Fruit fly (Drosophila melanogaster): ENCODE results near the gene CG9109.
A peak's percentile ranks its signal among the peaks of the same experiment; 100 is the strongest.

CG9109 gene

dm6 chr2L:6070656-6071231 lies 36.5 kb upstream of the CG9109 start, which contains the start of the genes CG9154 and Kr-h2 (continued):
- TF ChIP-seq crc (GFP tag; optimal IDR thresholded peaks at IDR 0.05): no peak
- peak; percentile 61 for TF ChIP-seq unc-4 (GFP tag; IDR thresholded peaks at IDR 0.05; ENCODE audit: partially characterized antibody)
- no peak for TF ChIP-seq CG32767 (GFP tag; IDR thresholded peaks at IDR 0.05)
- peak; percentile 69 for TF ChIP-seq CoRest (tag; optimal IDR thresholded peaks at IDR 0.05)
- TF ChIP-seq lov (optimal IDR thresholded peaks at IDR 0.05): no peak
- no peak for TF ChIP-seq lov (GFP tag; IDR thresholded peaks at IDR 0.05)
- TF ChIP-seq maf-S (GFP tag; optimal IDR thresholded peaks at IDR 0.05): no peak
- TF ChIP-seq CG3847 (GFP tag; IDR thresholded peaks at IDR 0.05): peak; percentile 28; the same call in 1 of the 2 replicates
- no peak for TF ChIP-seq CG18476 (GFP tag; optimal IDR thresholded peaks at IDR 0.05)
- TF ChIP-seq B-H1 (GFP tag; IDR thresholded peaks at IDR 0.05): no peak; the same call in 2 of the 3 replicates
- no peak for TF ChIP-seq salm (tag; optimal IDR thresholded peaks at IDR 0.05)
- peak; percentile 28 for TF ChIP-seq Sry-β (GFP tag; optimal IDR thresholded peaks at IDR 0.05)
- TF ChIP-seq Atf3 (GFP tag; optimal IDR thresholded peaks at IDR 0.05): no peak
- TF ChIP-seq Myb (GFP tag; optimal IDR thresholded peaks at IDR 0.05): peak; percentile 87
- peak; percentile 33; the same call in 1 of the 2 replicates for TF ChIP-seq hbn (GFP tag; IDR thresholded peaks at IDR 0.05; ENCODE audit: partially characterized antibody)
- TF ChIP-seq pb (GFP tag; optimal IDR thresholded peaks at IDR 0.05): no peak
- TF ChIP-seq CG1602 (GFP tag; optimal IDR thresholded peaks at IDR 0.05): no peak
- no peak for TF ChIP-seq eyg (GFP tag; optimal IDR thresholded peaks at IDR 0.05)
- peak; percentile 78 for TF ChIP-seq CG14860 (GFP tag; IDR thresholded peaks at IDR 0.05; ENCODE audit: partially characterized antibody)
- TF ChIP-seq CG2678 (tag; optimal IDR thresholded peaks at IDR 0.05): peak; percentile 56
- TF ChIP-seq Blimp-1 (GFP tag; optimal IDR thresholded peaks at IDR 0.05): peak; percentile 0
- TF ChIP-seq tio (GFP tag; optimal IDR thresholded peaks at IDR 0.05): no peak
- no peak for TF ChIP-seq psq (GFP tag; optimal IDR thresholded peaks at IDR 0.05)
- TF ChIP-seq CG13287 (GFP tag; IDR thresholded peaks at IDR 0.05; ENCODE audit: partially characterized antibody): peak; percentile 64
- TF ChIP-seq CG14965 (GFP tag; optimal IDR thresholded peaks at IDR 0.05; ENCODE audit: borderline replicate concordance): no peak
- peak; percentile 34 for TF ChIP-seq zen (tag; optimal IDR thresholded peaks at IDR 0.05)
- TF ChIP-seq CTCF (GFP tag; optimal IDR thresholded peaks at IDR 0.05): no peak
- TF ChIP-seq ham (GFP tag; IDR thresholded peaks at IDR 0.05): no peak
- no peak for TF ChIP-seq disco-r (GFP tag; optimal IDR thresholded peaks at IDR 0.05)
- TF ChIP-seq CG16813 (GFP tag; IDR thresholded peaks at IDR 0.05; ENCODE audit: partially characterized antibody): peak; percentile 73
- TF ChIP-seq CG6689 (GFP tag; IDR thresholded peaks at IDR 0.05): no peak
- TF ChIP-seq Mad (GFP tag; optimal IDR thresholded peaks at IDR 0.05): no peak
- no peak for TF ChIP-seq da (GFP tag; optimal IDR thresholded peaks at IDR 0.05)
- TF ChIP-seq chif (GFP tag; optimal IDR thresholded peaks at IDR 0.05): no peak
- TF ChIP-seq CG1832 (GFP tag; optimal IDR thresholded peaks at IDR 0.05): no peak
- peak; percentile 62; the same call in 1 of the 2 replicates for TF ChIP-seq ato (GFP tag; IDR thresholded peaks at IDR 0.05; ENCODE audit: partially characterized antibody)
- TF ChIP-seq Drgx (GFP tag; IDR thresholded peaks at IDR 0.05): peak; percentile 39
- peak; percentile 81 for TF ChIP-seq HLH4C (GFP tag; IDR thresholded peaks at IDR 0.05; ENCODE audit: partially characterized antibody)
- TF ChIP-seq grn (GFP tag; optimal IDR thresholded peaks at IDR 0.05): no peak
- no peak for TF ChIP-seq dati (GFP tag; IDR thresholded peaks at IDR 0.05)
- TF ChIP-seq Oli (tag; optimal IDR thresholded peaks at IDR 0.05): no peak
- no peak for TF ChIP-seq CG3407 (GFP tag; optimal IDR thresholded peaks at IDR 0.05)
- no peak for TF ChIP-seq peb (GFP tag; IDR thresholded peaks at IDR 0.05)
- TF ChIP-seq CG4854 (GFP tag; optimal IDR thresholded peaks at IDR 0.05): no peak
- TF ChIP-seq rib (GFP tag; IDR thresholded peaks at IDR 0.05): no peak
- TF ChIP-seq CG9609 (GFP tag; optimal IDR thresholded peaks at IDR 0.05): peak; percentile 14
- TF ChIP-seq CG14014 (GFP tag; IDR thresholded peaks at IDR 0.05): 0 out of 2 replicates have a peak, but pooled peaks have one; percentile 20
- no peak for TF ChIP-seq CG8281 (tag; optimal IDR thresholded peaks at IDR 0.05)
- peak; percentile 88 for TF ChIP-seq sens (GFP tag)
- TF ChIP-seq ken (GFP tag; IDR thresholded peaks at IDR 0.05): no peak
- TF ChIP-seq Dip2 (GFP tag; IDR thresholded peaks at IDR 0.05): no peak
